Worm (Caenorhabditis elegans): ENCODE data around the gene ZC477.4.
A peak's percentile ranks its signal among the peaks of the same experiment; 100 is the strongest.

Gene ZC477.4

DNA sequence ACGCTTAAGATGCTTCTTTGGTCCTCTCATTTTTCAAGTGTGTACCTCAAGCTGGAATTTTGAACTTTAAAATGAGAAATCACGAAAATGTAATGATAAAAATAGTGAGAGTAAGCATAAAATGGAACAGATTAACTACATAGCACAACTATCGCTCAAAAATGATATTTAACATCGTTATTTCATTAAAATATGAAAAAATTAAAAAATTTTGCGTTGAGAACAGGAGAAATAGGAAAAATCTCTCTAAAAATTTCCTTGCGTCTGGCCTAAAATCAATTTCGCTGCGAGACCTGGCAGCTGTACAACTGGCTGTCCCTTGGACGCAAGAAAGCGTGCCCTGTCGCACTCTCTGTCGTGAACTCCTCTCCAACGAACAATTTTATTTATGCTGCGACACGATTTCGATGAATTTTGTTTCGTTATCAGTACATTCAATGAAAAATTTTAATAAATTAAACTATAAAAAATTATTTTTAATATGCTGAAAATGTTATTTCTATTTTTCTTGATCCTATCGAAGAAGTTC is 13.9 kb downstream of the ZC477.4 start, which contains the start of gene rps-4 (continued):
- TF ChIP-seq tra-1 (GFP tag; IDR thresholded peaks at IDR 0.05) (peak; percentile 73; the same call in 1 of the 2 replicates), pha-4 (GFP tag; IDR thresholded peaks at IDR 0.05) (peak; percentile 68), pha-4 (tag; optimal IDR thresholded peaks at IDR 0.05) (peak; percentile 62), attf-4 (tag; optimal IDR thresholded peaks at IDR 0.05) (no peak), nhr-28 (tag; optimal IDR thresholded peaks at IDR 0.05) (peak; percentile 87), daf-19 (GFP tag; conservative IDR thresholded peaks at IDR 0.05) (0 out of 2 replicates have a peak, but pooled peaks have one; percentile 64), zip-2 (tag; optimal IDR thresholded peaks at IDR 0.05) (no peak), mxl-3 (GFP tag; optimal IDR thresholded peaks at IDR 0.05) (peak; percentile 44), php-3 (GFP tag; IDR thresholded peaks at IDR 0.05) (0 out of 2 replicates have a peak, but pooled peaks have one; percentile 42), zfp-3 (GFP tag; conservative IDR thresholded peaks at IDR 0.05) (0 out of 2 replicates have a peak, but pooled peaks have one; percentile 39), F10B5.3 (tag; optimal IDR thresholded peaks at IDR 0.05) (no peak), spr-1 (tag; optimal IDR thresholded peaks at IDR 0.05) (peak; percentile 65), unc-62 (GFP tag; optimal IDR thresholded peaks at IDR 0.05 in 1 of 2) (peak in 1 of 2 experiments; percentile 41), unc-62 (tag; optimal IDR thresholded peaks at IDR 0.05) (no peak), vab-7 (GFP tag; IDR thresholded peaks at IDR 0.05) (peak; percentile 50; the same call in 1 of the 2 replicates), F44E2.7 (GFP tag; IDR thresholded peaks at IDR 0.05) (no peak), ZK546.5 (tag; optimal IDR thresholded peaks at IDR 0.05) (no peak), Y105C5A.15 (GFP tag; IDR thresholded peaks at IDR 0.05) (no peak), tag-97 (GFP tag; IDR thresholded peaks at IDR 0.05) (no peak), nhr-77 (tag; optimal IDR thresholded peaks at IDR 0.05) (peak; percentile 86), lin-13 (GFP tag; optimal IDR thresholded peaks at IDR 0.05) (peak; percentile 65), madf-9 (GFP tag; conservative IDR thresholded peaks at IDR 0.05) (no peak; the same call in 1 of the 2 replicates), mdl-1 (tag; optimal IDR thresholded peaks at IDR 0.05) (peak in 1 of 2 experiments; percentile 57), lin-39 (tag; optimal IDR thresholded peaks at IDR 0.05) (no peak), hif-1 (tag; optimal IDR thresholded peaks at IDR 0.05) (peak in 1 of 2 experiments; percentile 67), snpc-1.2 (GFP tag; IDR thresholded peaks at IDR 0.05) (peak; percentile 74), pqm-1 (tag; optimal IDR thresholded peaks at IDR 0.05) (peak; percentile 53), dpl-1 (GFP tag; optimal IDR thresholded peaks at IDR 0.05) (peak; percentile 87), set-16 (GFP tag; IDR thresholded peaks at IDR 0.05) (no peak; the same call in 1 of the 2 replicates), cey-2 (tag; optimal IDR thresholded peaks at IDR 0.05; ENCODE audit: borderline replicate concordance, insufficient read depth) (no peak), ceh-32 (tag; optimal IDR thresholded peaks at IDR 0.05; ENCODE audit: poor library complexity) (no peak), daf-12 (tag; optimal IDR thresholded peaks at IDR 0.05) (no peak), ceh-44 (GFP tag; IDR thresholded peaks at IDR 0.05) (0 out of 2 replicates have a peak, but pooled peaks have one; percentile 5), F37D6.2 (tag; optimal IDR thresholded peaks at IDR 0.05) (peak; percentile 59), fkh-10 (GFP tag; optimal IDR thresholded peaks at IDR 0.05) (peak; percentile 83), nhr-6 (tag; optimal IDR thresholded peaks at IDR 0.05) (peak; percentile 85), nhr-102 (tag; optimal IDR thresholded peaks at IDR 0.05) (peak; percentile 61), dmd-9 (GFP tag; IDR thresholded peaks at IDR 0.05) (peak; percentile 69), daf-16 (GFP tag; optimal IDR thresholded peaks at IDR 0.05) (peak in 1 of 2 experiments; percentile 43), daf-16 (tag; optimal IDR thresholded peaks at IDR 0.05) (peak; percentile 92), jun-1 (tag; optimal IDR thresholded peaks at IDR 0.05) (peak; percentile 23), aha-1 (tag) (peak; percentile 97), dve-1 (tag; optimal IDR thresholded peaks at IDR 0.05; ENCODE audit: insufficient read depth) (peak; percentile 96), ces-1 (GFP tag; optimal IDR thresholded peaks at IDR 0.05) (no peak), daf-8 (GFP tag; IDR thresholded peaks at IDR 0.05) (no peak), ama-1 (optimal IDR thresholded peaks at IDR 0.05) (peak; percentile 43), ceh-20 (GFP tag; IDR thresholded peaks at IDR 0.05) (peak; percentile 79), ceh-82 (tag; optimal IDR thresholded peaks at IDR 0.05) (no peak), rbr-2 (tag; optimal IDR thresholded peaks at IDR 0.05) (peak; percentile 75), nhr-25 (tag; optimal IDR thresholded peaks at IDR 0.05; ENCODE audit: borderline replicate concordance, insufficient read depth) (peak; percentile 43), Y75B8A.6 (GFP tag; IDR thresholded peaks at IDR 0.05) (no peak)

Data from whole organism, L4 larva.